Fruit fly (Drosophila melanogaster) whole organism, embryonic: ENCODE measurements around the gene Mabi.

ENCODE experiments used
- Atf6 ChIP-seq: fragments of 200-800 bp; sonication (Bioruptor generic); IDR thresholded peaks from 2 replicates; pipeline ENCODE4 v1.3.6; 2022; ENCODE audit warnings: missing biosample characterization, missing genetic modification characterization
- Bdp1 ChIP-seq: fragments of 200-800 bp; sonication (Bioruptor generic); optimal IDR thresholded peaks from 3 replicates; lab custom pipeline; 2016; ENCODE audit warnings: missing biosample characterization, missing genetic modification characterization
- CG10543 ChIP-seq: fragments of 200-800 bp; sonication (Bioruptor generic); optimal IDR thresholded peaks from 3 replicates; lab custom pipeline; 2017; ENCODE audit warnings: missing biosample characterization, mild to moderate bottlenecking, missing genetic modification characterization, moderate library complexity
- CG11696 ChIP-seq: fragments of 200-800 bp; sonication (Bioruptor generic); IDR thresholded peaks from 2 replicates; pipeline ENCODE4 v1.3.6; 2022; ENCODE audit warnings: missing biosample characterization, missing genetic modification characterization
- CG14710 ChIP-seq: fragments of 200-800 bp; sonication (Bioruptor generic); optimal IDR thresholded peaks from 3 replicates; lab custom pipeline; 2019; ENCODE audit warnings: missing biosample characterization, mild to moderate bottlenecking, missing genetic modification characterization, moderate library complexity
- CG14860 ChIP-seq: fragments of 200-800 bp; sonication (Bioruptor generic); IDR thresholded peaks from 3 replicates; pipeline ENCODE4 v1.3.6; 2022; ENCODE audit warnings: missing biosample characterization, missing genetic modification characterization; ENCODE audit not compliant: partially characterized antibody
- CG15696 ChIP-seq: fragments of 200-800 bp; sonication (Bioruptor generic); optimal IDR thresholded peaks from 2 replicates; lab custom pipeline; 2019; ENCODE audit warnings: missing biosample characterization, mild to moderate bottlenecking, missing genetic modification characterization, moderate library complexity
- CG17328 ChIP-seq: fragments of 200-800 bp; sonication (Bioruptor generic); IDR thresholded peaks from 2 replicates; pipeline ENCODE4 v1.3.6; 2022; ENCODE audit warnings: missing biosample characterization, missing genetic modification characterization
- CG18476 ChIP-seq: fragments of 200-800 bp; sonication (Bioruptor generic); optimal IDR thresholded peaks from 2 replicates; lab custom pipeline; 2016; ENCODE audit warnings: missing biosample characterization, mild to moderate bottlenecking, missing genetic modification characterization
- CG30020 ChIP-seq: fragments of 200-800 bp; optimal IDR thresholded peaks from 2 replicates; lab custom pipeline; 2019; ENCODE audit warnings: missing biosample characterization, mild to moderate bottlenecking, missing genetic modification characterization, moderate library complexity
- CG31388 ChIP-seq: fragments of 200-800 bp; sonication (Bioruptor generic); optimal IDR thresholded peaks from 2 replicates; lab custom pipeline; 2016; ENCODE audit warnings: missing biosample characterization, missing genetic modification characterization
- CG32532 ChIP-seq: fragments of 200-800 bp; sonication (Bioruptor generic); IDR thresholded peaks from 2 replicates; pipeline ENCODE4 v1.3.6; 2022; ENCODE audit warnings: missing biosample characterization, missing genetic modification characterization
- CG3407 ChIP-seq: fragments of 200-800 bp; sonication (Bioruptor generic); optimal IDR thresholded peaks from 2 replicates; lab custom pipeline; 2018; ENCODE audit warnings: missing biosample characterization, mild to moderate bottlenecking, missing genetic modification characterization
- CG4404 ChIP-seq: fragments of 200-800 bp; sonication (Bioruptor generic); IDR thresholded peaks from 2 replicates; pipeline ENCODE4 v1.3.6; 2022; ENCODE audit warnings: missing biosample characterization, missing genetic modification characterization
- CG4820 ChIP-seq: fragments of 200-800 bp; sonication (Bioruptor generic); optimal IDR thresholded peaks from 3 replicates; lab custom pipeline; 2016; ENCODE audit warnings: missing biosample characterization, missing genetic modification characterization
- CG5953 ChIP-seq: fragments of 200-800 bp; sonication (Bioruptor generic); IDR thresholded peaks from 2 replicates; pipeline ENCODE4 v1.3.6; 2022; ENCODE audit warnings: missing biosample characterization, missing genetic modification characterization
- CG8281 ChIP-seq: fragments of 200-800 bp; sonication (Bioruptor generic); optimal IDR thresholded peaks from 2 replicates; lab custom pipeline; 2018; ENCODE audit warnings: missing biosample characterization, mild to moderate bottlenecking, missing genetic modification characterization, moderate library complexity
- CG8765 ChIP-seq: fragments of 200-800 bp; sonication (Bioruptor generic); IDR thresholded peaks from 2 replicates; pipeline ENCODE4 v1.3.6; 2022; ENCODE audit warnings: missing biosample characterization, missing genetic modification characterization
- CG8924 ChIP-seq: fragments of 200-800 bp; optimal IDR thresholded peaks from 3 replicates; lab custom pipeline; 2019; ENCODE audit warnings: missing biosample characterization, mild to moderate bottlenecking, missing genetic modification characterization, moderate library complexity
- CG9932 ChIP-seq: fragments of 200-800 bp; sonication (Bioruptor generic); IDR thresholded peaks from 2 replicates; pipeline ENCODE4 v1.3.6; 2022; ENCODE audit warnings: missing biosample characterization, missing genetic modification characterization
- CrebB ChIP-seq: fragments of 200-800 bp; sonication (Bioruptor generic); optimal IDR thresholded peaks from 3 replicates; lab custom pipeline; 2018; ENCODE audit warnings: missing biosample characterization, mild to moderate bottlenecking, missing genetic modification characterization
- E2f2 ChIP-seq: fragments of 200-800 bp; sonication (Bioruptor generic); IDR thresholded peaks from 2 replicates; pipeline ENCODE4 v1.3.6; 2022; ENCODE audit warnings: missing biosample characterization, missing genetic modification characterization
- Eip74EF ChIP-seq, 2 experiments: fragments of 200-800 bp in 1 of 2; fragments of >200 bp in 1 of 2; sonication (Bioruptor generic) in 1 of 2; optimal IDR thresholded peaks; 2 replicates each; lab custom pipeline; 2017 to 2019; ENCODE audit warnings: missing biosample characterization in 2 of 2, missing genetic modification characterization in 2 of 2, mild to moderate bottlenecking in 1 of 2, moderate library complexity in 1 of 2
- HHEX ChIP-seq: fragments of 200-800 bp; sonication (Bioruptor generic); optimal IDR thresholded peaks from 3 replicates; lab custom pipeline; 2017; ENCODE audit warnings: missing biosample characterization, mild to moderate bottlenecking, missing genetic modification characterization, missing genetic modification reagents
- Side ChIP-seq: fragments of 200-800 bp; sonication (Bioruptor generic); optimal IDR thresholded peaks from 2 replicates; lab custom pipeline; 2016; ENCODE audit warnings: missing biosample characterization, missing genetic modification characterization
- amos ChIP-seq: fragments of 200-800 bp; sonication (Bioruptor generic); IDR thresholded peaks from 2 replicates; pipeline ENCODE4 v1.3.6; 2022; ENCODE audit warnings: missing biosample characterization, missing genetic modification characterization; ENCODE audit not compliant: partially characterized antibody
- ase ChIP-seq: fragments of 200-800 bp; sonication (Bioruptor generic); IDR thresholded peaks from 3 replicates; pipeline ENCODE4 v1.3.6; 2022; ENCODE audit warnings: missing biosample characterization, missing genetic modification characterization
- cad ChIP-seq: fragments of >200 bp; optimal IDR thresholded peaks from 2 replicates; lab custom pipeline; 2017; ENCODE audit warnings: missing biosample characterization, missing genetic modification characterization
- caup ChIP-seq: fragments of 200-800 bp; sonication (Bioruptor generic); optimal IDR thresholded peaks from 3 replicates; lab custom pipeline; 2017; ENCODE audit warnings: missing biosample characterization, mild to moderate bottlenecking, missing genetic modification characterization, moderate library complexity; ENCODE audit not compliant: severe bottlenecking
- croc ChIP-seq: fragments of 200-800 bp; sonication (Bioruptor generic); conservative IDR thresholded peaks from 3 replicates; pipeline ENCODE4 v1.3.6; 2022; ENCODE audit warnings: missing biosample characterization, missing genetic modification characterization
- dm ChIP-seq: fragments of 200-800 bp; sonication (Bioruptor generic); optimal IDR thresholded peaks from 3 replicates; lab custom pipeline; 2016; ENCODE audit warnings: missing biosample characterization, missing genetic modification characterization
- dmrt99B ChIP-seq: fragments of 200-800 bp; sonication (Bioruptor generic); optimal IDR thresholded peaks from 2 replicates; lab custom pipeline; 2018; ENCODE audit warnings: missing biosample characterization, mild to moderate bottlenecking, missing genetic modification characterization, moderate library complexity
- emc ChIP-seq: fragments of 200-800 bp; sonication (Bioruptor generic); optimal IDR thresholded peaks from 2 replicates; lab custom pipeline; 2016; ENCODE audit warnings: missing biosample characterization, missing genetic modification characterization
- fd3F ChIP-seq: fragments of 200-800 bp; sonication (Bioruptor generic); optimal IDR thresholded peaks from 2 replicates; lab custom pipeline; 2018; ENCODE audit warnings: missing biosample characterization, mild to moderate bottlenecking, missing genetic modification characterization, moderate library complexity
- grau ChIP-seq: fragments of 200-800 bp; optimal IDR thresholded peaks from 3 replicates; lab custom pipeline; 2019; ENCODE audit warnings: missing biosample characterization, mild to moderate bottlenecking, missing genetic modification characterization, moderate library complexity
- jigr1 ChIP-seq: fragments of 200-800 bp; sonication (Bioruptor generic); IDR thresholded peaks from 3 replicates; pipeline ENCODE4 v1.3.6; 2022; ENCODE audit warnings: missing biosample characterization, missing genetic modification characterization
- jumu ChIP-seq: fragments of 200-800 bp; sonication (Bioruptor generic); optimal IDR thresholded peaks from 3 replicates; lab custom pipeline; 2016; ENCODE audit warnings: missing biosample characterization, missing genetic modification characterization
- lab ChIP-seq: fragments of 200-800 bp; sonication (Bioruptor generic); optimal IDR thresholded peaks from 3 replicates; lab custom pipeline; 2017; ENCODE audit warnings: missing biosample characterization, missing genetic modification characterization, mild to moderate bottlenecking, moderate library complexity, missing genetic modification reagents
- lbe ChIP-seq: fragments of 200-800 bp; sonication (Bioruptor generic); optimal IDR thresholded peaks from 2 replicates; lab custom pipeline; 2016; ENCODE audit warnings: missing biosample characterization, mild to moderate bottlenecking, missing genetic modification characterization
- p53 ChIP-seq: fragments of 200-800 bp; sonication (Bioruptor generic); optimal IDR thresholded peaks from 2 replicates; lab custom pipeline; 2016; ENCODE audit warnings: missing biosample characterization, missing genetic modification characterization
- pzg ChIP-seq: fragments of 200-800 bp; sonication (Bioruptor generic); optimal IDR thresholded peaks from 3 replicates; lab custom pipeline; 2018; ENCODE audit warnings: missing biosample characterization, mild to moderate bottlenecking, missing genetic modification characterization, moderate library complexity
- sd ChIP-seq: fragments of 200-800 bp; sonication (Bioruptor generic); optimal IDR thresholded peaks from 3 replicates; lab custom pipeline; 2018; ENCODE audit warnings: missing biosample characterization, mild to moderate bottlenecking, missing genetic modification characterization, moderate library complexity
- sens ChIP-seq: fragments of 200-800 bp; sonication (Bioruptor generic); peaks from one replicate; lab custom pipeline; 2016; ENCODE audit warnings: missing biosample characterization, missing genetic modification characterization
- shn ChIP-seq: fragments of 200-800 bp; sonication (Bioruptor generic); optimal IDR thresholded peaks from 3 replicates; lab custom pipeline; 2016; ENCODE audit warnings: missing biosample characterization, missing genetic modification characterization
- sim ChIP-seq: fragments of 200-800 bp; sonication (Bioruptor generic); IDR thresholded peaks from 2 replicates; pipeline ENCODE4 v1.3.6; 2022; ENCODE audit warnings: missing biosample characterization, missing genetic modification characterization
- sug ChIP-seq: fragments of 200-800 bp; optimal IDR thresholded peaks from 2 replicates; lab custom pipeline; 2019; ENCODE audit warnings: missing biosample characterization, mild to moderate bottlenecking, missing genetic modification characterization, moderate library complexity
- tap ChIP-seq: fragments of 200-800 bp; optimal IDR thresholded peaks from 3 replicates; lab custom pipeline; 2019; ENCODE audit warnings: missing biosample characterization, mild to moderate bottlenecking, missing genetic modification characterization, moderate library complexity
- tna ChIP-seq: fragments of 200-800 bp; sonication (Bioruptor generic); IDR thresholded peaks from 2 replicates; pipeline ENCODE4 v1.3.6; 2022; ENCODE audit warnings: missing biosample characterization, missing genetic modification characterization; ENCODE audit not compliant: partially characterized antibody
- toy ChIP-seq: fragments of 200-800 bp; sonication (Bioruptor generic); IDR thresholded peaks from 2 replicates; pipeline ENCODE4 v1.3.6; 2022; ENCODE audit warnings: missing biosample characterization, missing genetic modification characterization
- tup ChIP-seq: fragments of 200-800 bp; sonication (Bioruptor generic); optimal IDR thresholded peaks from 2 replicates; lab custom pipeline; 2016; ENCODE audit warnings: missing biosample characterization, mild to moderate bottlenecking, missing genetic modification characterization, moderate library complexity
- tx ChIP-seq: fragments of 200-800 bp; sonication (Bioruptor generic); optimal IDR thresholded peaks from 2 replicates; lab custom pipeline; 2016; ENCODE audit warnings: missing biosample characterization, missing genetic modification characterization
- zen ChIP-seq: fragments of 200-800 bp; sonication (Bioruptor generic); optimal IDR thresholded peaks from 3 replicates; lab custom pipeline; 2018; ENCODE audit warnings: missing biosample characterization, mild to moderate bottlenecking, missing genetic modification characterization, moderate library complexity

The Mabi gene

dm6 chr2L:13190534-13190933 lies 43.9 kb downstream of the Mabi start (continued):
- peak; percentile 2 for TF ChIP-seq lbe
- no peak for TF ChIP-seq CG8281 (tag; lab: Kevin White, UChicago)
- peak; percentile 59 for TF ChIP-seq CG10543 (GFP tag; lab: Kevin White, UChicago)
- TF ChIP-seq lab: peak; percentile 90
- peak; percentile 43; the same call in 1 of the 2 replicates for TF ChIP-seq Atf6 (GFP tag; lab: Robert Waterston, UW)
- no peak for TF ChIP-seq jumu
- TF ChIP-seq E2f2 (GFP tag; lab: Robert Waterston, UW): no peak
- TF ChIP-seq sens: peak; percentile 11
- peak; percentile 89 for TF ChIP-seq sug (tag; lab: Kevin White, UChicago)
- TF ChIP-seq croc (GFP tag; lab: Robert Waterston, UW): no peak
- no peak for TF ChIP-seq Side
- no peak for TF ChIP-seq tna (GFP tag; lab: Robert Waterston, UW)
- TF ChIP-seq CG9932: no peak
- no peak for TF ChIP-seq grau (tag; lab: Kevin White, UChicago)
- TF ChIP-seq shn (GFP tag; lab: Kevin White, UChicago): no peak
- TF ChIP-seq Bdp1 (GFP tag; lab: Kevin White, UChicago): no peak
- TF ChIP-seq HHEX (GFP tag; lab: Kevin White, UChicago): no peak
- no peak for TF ChIP-seq tx (GFP tag; lab: Kevin White, UChicago)
- no peak for TF ChIP-seq emc
- TF ChIP-seq CG3407: no peak
- TF ChIP-seq sim: no peak
- no peak for TF ChIP-seq CG4404 (GFP tag; lab: Robert Waterston, UW)
- no peak for TF ChIP-seq zen
- no peak for TF ChIP-seq CG8765 (GFP tag; lab: Robert Waterston, UW)
- TF ChIP-seq ase: no peak
- TF ChIP-seq jigr1: no peak
- no peak for TF ChIP-seq CG14710 (tag; lab: Kevin White, UChicago)
- no peak for TF ChIP-seq CG31388 (GFP tag; lab: Kevin White, UChicago)
- no peak for TF ChIP-seq CG15696 (tag; lab: Kevin White, UChicago)
- TF ChIP-seq p53 (GFP tag; lab: Kevin White, UChicago): no peak
- TF ChIP-seq cad (GFP tag; lab: Kevin White, UChicago): no peak
- no peak for TF ChIP-seq CG11696 (GFP tag; lab: Robert Waterston, UW)
- TF ChIP-seq CG30020 (tag; lab: Kevin White, UChicago): no peak
- no peak for TF ChIP-seq tap (tag; lab: Kevin White, UChicago)
- no peak for TF ChIP-seq amos (GFP tag; lab: Robert Waterston, UW)
- no peak for TF ChIP-seq dmrt99B
- TF ChIP-seq CG18476 (GFP tag; lab: Kevin White, UChicago): no peak
- no peak; the same call in 1 of the 2 replicates for TF ChIP-seq CG32532 (GFP tag; lab: Robert Waterston, UW)
- TF ChIP-seq CrebB: peak; percentile 27
- no peak for TF ChIP-seq toy
- no peak for TF ChIP-seq fd3F
- TF ChIP-seq dm: no peak
- no peak for TF ChIP-seq CG8924 (tag; lab: Kevin White, UChicago)
- TF ChIP-seq CG4820: no peak
- TF ChIP-seq tup (GFP tag; lab: Kevin White, UChicago): no peak
- no peak for TF ChIP-seq sd (tag; lab: Kevin White, UChicago)
- TF ChIP-seq pzg: no peak
- no peak for TF ChIP-seq CG5953 (GFP tag; lab: Robert Waterston, UW)
- TF ChIP-seq CG17328: no peak
- TF ChIP-seq CG14860 (GFP tag; lab: Robert Waterston, UW): no peak
- TF ChIP-seq caup (GFP tag; lab: Kevin White, UChicago): no peak
- no peak for TF ChIP-seq Eip74EF (GFP tag; optimal IDR thresholded peaks at IDR 0.05; lab: Kevin White, UChicago)
